Worm (Caenorhabditis elegans) whole organism, young adult: ENCODE measurements around the gene C30H6.12.

Source experiments
- B0035.1 ChIP-seq: sonication (generic microtip); optimal IDR thresholded peaks from 2 replicates; lab custom pipeline; 2016; ENCODE audit warnings: missing genetic modification characterization, mild to moderate bottlenecking, missing compliant biosample characterization, missing genotype, missing genetic modification reagents
- B0261.1 ChIP-seq: sonication (generic microtip); optimal IDR thresholded peaks from 2 replicates; lab custom pipeline; 2016; ENCODE audit warnings: mild to moderate bottlenecking, missing genetic modification characterization, moderate library complexity, missing compliant biosample characterization
- D2030.7 ChIP-seq: fragments of 200-800 bp; sonication (Bioruptor generic); IDR thresholded peaks from 2 replicates; pipeline ENCODE4 v1.3.6; 2022; ENCODE audit warnings: missing genetic modification reagents, missing genetic modification characterization, missing compliant biosample characterization
- F22D6.2 ChIP-seq: sonication (generic microtip); optimal IDR thresholded peaks from 2 replicates; lab custom pipeline; 2016; ENCODE audit warnings: mild to moderate bottlenecking, missing genetic modification characterization, missing compliant biosample characterization
- F23B12.7 ChIP-seq: sonication (generic microtip); optimal IDR thresholded peaks from 2 replicates; lab custom pipeline; 2017; ENCODE audit warnings: missing genetic modification characterization, mild to moderate bottlenecking, missing compliant biosample characterization, antibody characterized with exemption, moderate library complexity; ENCODE audit not compliant: insufficient read depth
- F39B2.1 ChIP-seq: fragments of 200-800 bp; sonication (Bioruptor generic); IDR thresholded peaks from 2 replicates; pipeline ENCODE4 v1.3.6; 2022; ENCODE audit warnings: missing genetic modification reagents, missing genetic modification characterization, missing compliant biosample characterization
- F55B11.4 ChIP-seq: sonication (generic microtip); optimal IDR thresholded peaks from 2 replicates; lab custom pipeline; 2016; ENCODE audit warnings: missing compliant biosample characterization, missing genetic modification characterization, borderline replicate concordance; ENCODE audit not compliant: insufficient read depth
- F57C9.4 ChIP-seq: sonication (generic microtip); optimal IDR thresholded peaks from 2 replicates; lab custom pipeline; 2017; ENCODE audit warnings: mild to moderate bottlenecking, missing genetic modification characterization, missing compliant biosample characterization
- K12H6.12 ChIP-seq: fragments of 200-800 bp; sonication (Bioruptor generic); optimal IDR thresholded peaks from 2 replicates; lab custom pipeline; 2018; ENCODE audit warnings: mild to moderate bottlenecking, missing genetic modification characterization, missing compliant biosample characterization
- T26A5.8 ChIP-seq: sonication (generic microtip); optimal IDR thresholded peaks from 2 replicates; lab custom pipeline; 2016; ENCODE audit warnings: missing genetic modification characterization, missing compliant biosample characterization
- ZK185.1 ChIP-seq: sonication (generic microtip); optimal IDR thresholded peaks from 2 replicates; lab custom pipeline; 2016; ENCODE audit warnings: mild to moderate bottlenecking, missing genetic modification characterization, missing compliant biosample characterization; ENCODE audit not compliant: poor library complexity, severe bottlenecking
- akir-1 ChIP-seq: fragments of 200-800 bp; sonication (Bioruptor generic); optimal IDR thresholded peaks from 2 replicates; lab custom pipeline; 2018; ENCODE audit warnings: mild to moderate bottlenecking, missing genetic modification characterization, moderate library complexity, missing compliant biosample characterization
- aptf-2 ChIP-seq: fragments of 200-800 bp; sonication (Bioruptor generic); conservative IDR thresholded peaks from 2 replicates; pipeline ENCODE4 v1.3.6; 2022; ENCODE audit warnings: missing genetic modification reagents, missing genetic modification characterization, missing compliant biosample characterization
- atf-7 ChIP-seq: sonication (generic microtip); optimal IDR thresholded peaks from 2 replicates; lab custom pipeline; 2017; ENCODE audit warnings: mild to moderate bottlenecking, missing genetic modification characterization, missing compliant biosample characterization
- attf-3 ChIP-seq: fragments of 200-800 bp; sonication (Bioruptor generic); conservative IDR thresholded peaks from 2 replicates; pipeline ENCODE4 v1.3.6; 2022; ENCODE audit warnings: missing genetic modification reagents, missing genetic modification characterization, missing compliant biosample characterization
- bed-1 ChIP-seq: fragments of 200-800 bp; sonication (Bioruptor generic); IDR thresholded peaks from 2 replicates; pipeline ENCODE4 v1.3.6; 2022; ENCODE audit warnings: missing genetic modification reagents, missing genetic modification characterization, missing compliant biosample characterization
- cebp-1 ChIP-seq, 2 experiments: fragments of 200-800 bp in 1 of 2; sonication (Bioruptor generic) in 1 of 2; sonication (generic microtip) in 1 of 2; IDR thresholded peaks in 1 of 2; optimal IDR thresholded peaks in 1 of 2; 2 replicates each; pipeline versions ENCODE4 v1.3.6 to Lab custom; 2017 to 2022; ENCODE audit warnings: missing compliant biosample characterization in 2 of 2, missing genetic modification characterization in 2 of 2, mild to moderate bottlenecking in 1 of 2, missing genetic modification reagents in 1 of 2, moderate library complexity in 1 of 2
- ceh-100 ChIP-seq: fragments of 200-800 bp; sonication (Bioruptor generic); IDR thresholded peaks from 2 replicates; pipeline ENCODE4 v1.3.6; 2022; ENCODE audit warnings: missing genetic modification reagents, missing genetic modification characterization, missing compliant biosample characterization
- chd-7 ChIP-seq: sonication (generic microtip); optimal IDR thresholded peaks from 2 replicates; lab custom pipeline; 2016; ENCODE audit warnings: mild to moderate bottlenecking, missing genetic modification characterization, moderate library complexity, missing compliant biosample characterization
- dox-1 ChIP-seq: fragments of 200-800 bp; sonication (Bioruptor generic); IDR thresholded peaks from 2 replicates; pipeline ENCODE4 v1.3.6; 2022; ENCODE audit warnings: missing genetic modification reagents, missing genetic modification characterization, missing compliant biosample characterization
- egl-18 ChIP-seq: fragments of 200-800 bp; sonication (Bioruptor generic); IDR thresholded peaks from 2 replicates; pipeline ENCODE4 v1.3.6; 2022; ENCODE audit warnings: missing genetic modification reagents, missing genetic modification characterization, missing compliant biosample characterization
- egrh-3 ChIP-seq: fragments of 200-800 bp; sonication (Bioruptor generic); IDR thresholded peaks from 2 replicates; pipeline ENCODE4 v1.3.6; 2022; ENCODE audit warnings: missing genetic modification reagents, missing genetic modification characterization, missing compliant biosample characterization
- ets-4 ChIP-seq: fragments of 200-800 bp; sonication (Bioruptor generic); optimal IDR thresholded peaks from 2 replicates; lab custom pipeline; 2018; ENCODE audit warnings: mild to moderate bottlenecking, missing genetic modification characterization, missing compliant biosample characterization
- fkh-3 ChIP-seq: sonication (generic microtip); optimal IDR thresholded peaks from 2 replicates; lab custom pipeline; 2016; ENCODE audit warnings: mild to moderate bottlenecking, missing genetic modification characterization, missing compliant biosample characterization
- gei-17 ChIP-seq: fragments of 200-800 bp; sonication (Bioruptor generic); optimal IDR thresholded peaks from 2 replicates; lab custom pipeline; 2018; ENCODE audit warnings: mild to moderate bottlenecking, missing genetic modification characterization, missing compliant biosample characterization
- lag-1 ChIP-seq: fragments of 200-800 bp; sonication (Bioruptor generic); IDR thresholded peaks from 2 replicates; pipeline ENCODE4 v1.3.6; 2022; ENCODE audit warnings: missing genetic modification reagents, missing genetic modification characterization, missing compliant biosample characterization
- lin-54 ChIP-seq: fragments of 200-800 bp; sonication (Bioruptor generic); optimal IDR thresholded peaks from 2 replicates; lab custom pipeline; 2018; ENCODE audit warnings: mild to moderate bottlenecking, missing genetic modification characterization, missing compliant biosample characterization
- lir-1 ChIP-seq: fragments of 200-800 bp; sonication (Bioruptor generic); conservative IDR thresholded peaks from 2 replicates; pipeline ENCODE4 v1.3.6; 2022; ENCODE audit warnings: missing genetic modification reagents, missing genetic modification characterization, missing compliant biosample characterization
- lsy-27 ChIP-seq: sonication (generic microtip); optimal IDR thresholded peaks from 2 replicates; lab custom pipeline; 2017; ENCODE audit warnings: missing genetic modification characterization, mild to moderate bottlenecking, missing compliant biosample characterization, antibody characterized with exemption, missing genotype, borderline replicate concordance; ENCODE audit not compliant: insufficient read depth
- madf-3 ChIP-seq: fragments of 200-800 bp; sonication (Bioruptor generic); IDR thresholded peaks from 2 replicates; pipeline ENCODE4 v1.3.6; 2022; ENCODE audit warnings: missing genetic modification reagents, missing genetic modification characterization, missing compliant biosample characterization
- madf-8 ChIP-seq: fragments of 200-800 bp; sonication (Bioruptor generic); conservative IDR thresholded peaks from 2 replicates; pipeline ENCODE4 v1.3.6; 2022; ENCODE audit warnings: missing genetic modification reagents, missing genetic modification characterization, missing compliant biosample characterization
- mel-28 ChIP-seq: sonication (generic microtip); optimal IDR thresholded peaks from 2 replicates; lab custom pipeline; 2016; ENCODE audit warnings: borderline replicate concordance, mild to moderate bottlenecking, missing genetic modification characterization, missing compliant biosample characterization
- nfyb-1 ChIP-seq: fragments of 200-800 bp; sonication (Bioruptor generic); IDR thresholded peaks from 2 replicates; pipeline ENCODE4 v1.3.6; 2022; ENCODE audit warnings: missing genetic modification reagents, missing genetic modification characterization, missing compliant biosample characterization
- nhr-179 ChIP-seq: sonication (generic microtip); optimal IDR thresholded peaks from 2 replicates; lab custom pipeline; 2016; ENCODE audit warnings: mild to moderate bottlenecking, missing genetic modification characterization, missing compliant biosample characterization
- nhr-80 ChIP-seq: sonication (generic microtip); optimal IDR thresholded peaks from 2 replicates; lab custom pipeline; 2016; ENCODE audit warnings: missing genetic modification characterization, missing compliant biosample characterization
- sptf-2 ChIP-seq: fragments of 200-800 bp; sonication (Bioruptor generic); optimal IDR thresholded peaks from 2 replicates; lab custom pipeline; 2018; ENCODE audit warnings: mild to moderate bottlenecking, missing genetic modification characterization, missing compliant biosample characterization
- xnd-1 ChIP-seq: sonication (generic microtip); optimal IDR thresholded peaks from 2 replicates; lab custom pipeline; 2016; ENCODE audit warnings: missing genotype, missing genetic modification reagents, missing genetic modification characterization, missing compliant biosample characterization
- zim-3 ChIP-seq: sonication (generic microtip); optimal IDR thresholded peaks from 2 replicates; lab custom pipeline; 2017; ENCODE audit warnings: mild to moderate bottlenecking, missing genetic modification characterization, moderate library complexity, missing compliant biosample characterization
- ztf-22 ChIP-seq: fragments of 200-800 bp; sonication (Bioruptor generic); optimal IDR thresholded peaks from 2 replicates; lab custom pipeline; 2018; ENCODE audit warnings: mild to moderate bottlenecking, missing genetic modification characterization, moderate library complexity, missing compliant biosample characterization
- ztf-25 ChIP-seq: fragments of 200-800 bp; sonication (Bioruptor generic); IDR thresholded peaks from 2 replicates; pipeline ENCODE4 v1.3.6; 2022; ENCODE audit warnings: missing genetic modification reagents, missing genetic modification characterization, missing compliant biosample characterization

C30H6.12 gene

ce11 chrIV:17338920-17339510 is 44.1 kb upstream of the C30H6.12 start, which contains the start of gene C49C3.10:
TSS of gene C49C3.10 (minus strand) at chrIV:17338970.
- TF ChIP-seq mel-28 (no peak), nhr-80 (tag; lab: Kevin White, UChicago) (peak; percentile 60)

- TF ChIP-seq B0261.1 (tag; lab: Kevin White, UChicago) (no peak), egl-18 (no peak), ZK185.1 (tag; lab: Kevin White, UChicago) (no peak), sptf-2 (GFP tag; lab: Kevin White, UChicago) (no peak), madf-8 (GFP tag; lab: Robert Waterston, UW) (no peak), F39B2.1 (GFP tag; lab: Robert Waterston, UW) (no peak), lag-1 (no peak), zim-3 (tag; lab: Kevin White, UChicago) (no peak), F57C9.4 (tag; lab: Kevin White, UChicago) (no peak), B0035.1 (tag; lab: Kevin White, UChicago) (no peak), mel-28 (no peak), lin-54 (no peak), chd-7 (no peak), ztf-22 (GFP tag; lab: Kevin White, UChicago) (no peak), madf-3 (GFP tag; lab: Robert Waterston, UW) (no peak), K12H6.12 (no peak)
Observed at ce11 chrIV:17341033-17341432, 42.1 kb upstream of the C30H6.12 start.

- TF ChIP-seq nhr-80 (tag; lab: Kevin White, UChicago) (peak; percentile 80), ets-4 (GFP tag; lab: Kevin White, UChicago) (peak; percentile 20), xnd-1 (tag; lab: Kevin White, UChicago) (no peak)
Observed at ce11 chrIV:17342179-17342578, 41.0 kb upstream of the C30H6.12 start, which contains the start of gene C49C3.9. TSS of gene C49C3.9 (minus strand) at chrIV:17342314.

ce11 chrIV:17342667-17343066 is 40.5 kb upstream of the C30H6.12 start, which contains the start of gene C49C3.21:
TSS of gene C49C3.21 (plus strand) at chrIV:17342967.
- TF ChIP-seq F23B12.7 (tag; lab: Kevin White, UChicago) (no peak), K12H6.12 (no peak), lir-1 (GFP tag; lab: Robert Waterston, UW) (no peak), lin-54 (no peak), T26A5.8 (tag; lab: Kevin White, UChicago) (no peak), ceh-100 (GFP tag; lab: Robert Waterston, UW) (no peak), nfyb-1 (GFP tag; lab: Robert Waterston, UW) (no peak), gei-17 (GFP tag; lab: Kevin White, UChicago) (no peak), F22D6.2 (tag; lab: Kevin White, UChicago) (no peak), ztf-25 (no peak), bed-1 (GFP tag; lab: Robert Waterston, UW) (no peak), cebp-1 (GFP tag; IDR thresholded peaks at IDR 0.05; lab: Robert Waterston, UW) (no peak), cebp-1 (tag; optimal IDR thresholded peaks at IDR 0.05; lab: Kevin White, UChicago) (no peak), D2030.7 (GFP tag; lab: Robert Waterston, UW) (no peak), ztf-22 (GFP tag; lab: Kevin White, UChicago) (no peak), nhr-179 (tag; lab: Kevin White, UChicago) (no peak)

ce11 chrIV:17343482-17343881 is 39.7 kb upstream of the C30H6.12 start, which contains the start of gene C49C3.11:
TSS of gene C49C3.11 (plus strand) at chrIV:17343782.
- TF ChIP-seq gei-17 (GFP tag; lab: Kevin White, UChicago) (no peak), attf-3 (no peak), atf-7 (tag; lab: Kevin White, UChicago) (no peak), madf-8 (GFP tag; lab: Robert Waterston, UW) (no peak), F55B11.4 (no peak), ztf-22 (GFP tag; lab: Kevin White, UChicago) (no peak), lsy-27 (tag; lab: Kevin White, UChicago) (no peak), akir-1 (GFP tag; lab: Kevin White, UChicago) (no peak), egrh-3 (GFP tag; lab: Robert Waterston, UW) (no peak), chd-7 (no peak), bed-1 (GFP tag; lab: Robert Waterston, UW) (no peak), dox-1 (GFP tag; lab: Robert Waterston, UW) (no peak), fkh-3 (tag; lab: Kevin White, UChicago) (no peak), aptf-2 (no peak), D2030.7 (GFP tag; lab: Robert Waterston, UW) (no peak)
